Fruit fly (Drosophila melanogaster) whole organism, prepupa: ENCODE measurements around the gene Pp1-87B.

ENCODE experiments used
- CG10631 ChIP-seq: fragments of 200-800 bp; sonication (Bioruptor generic); optimal IDR thresholded peaks from 2 replicates; lab custom pipeline; 2016; ENCODE audit warnings: missing biosample characterization, missing genetic modification characterization
- CG11294 ChIP-seq: fragments of 200-800 bp; sonication (Bioruptor generic); IDR thresholded peaks from 2 replicates; pipeline ENCODE4 v1.3.6; 2022; ENCODE audit warnings: missing biosample characterization, missing genetic modification characterization
- CG11762 ChIP-seq: fragments of 200-800 bp; sonication (Bioruptor generic); optimal IDR thresholded peaks from 3 replicates; lab custom pipeline; 2016; ENCODE audit warnings: missing biosample characterization, missing genetic modification characterization; ENCODE audit not compliant: insufficient read depth
- CG11902 ChIP-seq: fragments of 200-800 bp; sonication (Bioruptor generic); optimal IDR thresholded peaks from 3 replicates; lab custom pipeline; 2016; ENCODE audit warnings: missing biosample characterization, missing genetic modification characterization
- CG1621 ChIP-seq: fragments of 200-800 bp; sonication (Bioruptor generic); optimal IDR thresholded peaks from 3 replicates; lab custom pipeline; 2018; ENCODE audit warnings: missing biosample characterization, mild to moderate bottlenecking, missing genetic modification characterization
- CG16779 ChIP-seq: fragments of 200-800 bp; sonication (Bioruptor generic); optimal IDR thresholded peaks from 3 replicates; lab custom pipeline; 2017; ENCODE audit warnings: missing biosample characterization, mild to moderate bottlenecking, missing genetic modification characterization
- CG3032 ChIP-seq: fragments of 200-800 bp; optimal IDR thresholded peaks from 2 replicates; lab custom pipeline; 2019; ENCODE audit warnings: missing biosample characterization, mild to moderate bottlenecking, missing genetic modification characterization, moderate library complexity
- CG31627 ChIP-seq: fragments of 200-800 bp; sonication (Bioruptor generic); optimal IDR thresholded peaks from 3 replicates; lab custom pipeline; 2016; ENCODE audit warnings: missing biosample characterization, missing genetic modification characterization
- CG32006 ChIP-seq: fragments of 200-800 bp; sonication (Bioruptor generic); optimal IDR thresholded peaks from 3 replicates; lab custom pipeline; 2017; ENCODE audit warnings: missing biosample characterization, mild to moderate bottlenecking, missing genetic modification characterization
- CG34406 ChIP-seq: fragments of 200-800 bp; sonication (Bioruptor generic); optimal IDR thresholded peaks from 3 replicates; lab custom pipeline; 2016; ENCODE audit warnings: missing biosample characterization, missing genetic modification characterization
- CG3919 ChIP-seq: fragments of 200-800 bp; sonication (Bioruptor generic); optimal IDR thresholded peaks from 3 replicates; lab custom pipeline; 2016; ENCODE audit warnings: missing biosample characterization, missing genetic modification characterization
- CG4318 ChIP-seq: fragments of 200-800 bp; sonication (Bioruptor generic); optimal IDR thresholded peaks from 3 replicates; lab custom pipeline; 2017; ENCODE audit warnings: missing biosample characterization, mild to moderate bottlenecking, missing genetic modification characterization
- CG6163 ChIP-seq: fragments of 200-800 bp; sonication (Bioruptor generic); IDR thresholded peaks from 3 replicates; pipeline ENCODE4 v1.3.6; 2022; ENCODE audit warnings: missing biosample characterization, missing genetic modification characterization
- CG6276 ChIP-seq: fragments of 200-800 bp; sonication (Bioruptor generic); optimal IDR thresholded peaks from 2 replicates; lab custom pipeline; 2017; ENCODE audit warnings: missing biosample characterization, mild to moderate bottlenecking, missing genetic modification characterization
- CG6792 ChIP-seq: fragments of 200-800 bp; sonication (Bioruptor generic); optimal IDR thresholded peaks from 3 replicates; lab custom pipeline; 2016; ENCODE audit warnings: missing biosample characterization, missing genetic modification characterization
- CG6808 ChIP-seq: fragments of 200-800 bp; sonication (Bioruptor generic); optimal IDR thresholded peaks from 3 replicates; lab custom pipeline; 2017; ENCODE audit warnings: missing biosample characterization, missing genetic modification characterization, mild to moderate bottlenecking, moderate library complexity, missing genetic modification reagents
- CG6854 ChIP-seq: fragments of 200-800 bp; sonication (Bioruptor generic); optimal IDR thresholded peaks from 2 replicates; lab custom pipeline; 2017; ENCODE audit warnings: missing biosample characterization, mild to moderate bottlenecking, missing genetic modification characterization
- CG7368 ChIP-seq: fragments of 200-800 bp; sonication (Bioruptor generic); optimal IDR thresholded peaks from 3 replicates; lab custom pipeline; 2016; ENCODE audit warnings: missing biosample characterization, missing genetic modification characterization
- CG8119 ChIP-seq: fragments of 200-800 bp; sonication (Bioruptor generic); IDR thresholded peaks from 3 replicates; pipeline ENCODE4 v1.3.6; 2022; ENCODE audit warnings: missing biosample characterization, missing genetic modification characterization
- CG8319 ChIP-seq: fragments of 200-800 bp; sonication (Bioruptor generic); optimal IDR thresholded peaks from 3 replicates; lab custom pipeline; 2016; ENCODE audit warnings: missing biosample characterization, missing genetic modification characterization
- CG8632 ChIP-seq: fragments of 200-800 bp; sonication (Bioruptor generic); optimal IDR thresholded peaks from 3 replicates; lab custom pipeline; 2016; ENCODE audit warnings: missing biosample characterization, missing genetic modification characterization
- CG9139 ChIP-seq: fragments of 200-800 bp; sonication (Bioruptor generic); optimal IDR thresholded peaks from 3 replicates; lab custom pipeline; 2017; ENCODE audit warnings: missing biosample characterization, mild to moderate bottlenecking, missing genetic modification characterization
- Eip75B ChIP-seq: fragments of 200-800 bp; sonication (Bioruptor generic); optimal IDR thresholded peaks from 3 replicates; lab custom pipeline; 2016; ENCODE audit warnings: missing biosample characterization, missing genetic modification characterization
- Eip78C ChIP-seq: fragments of 200-800 bp; sonication (Bioruptor generic); peaks from one replicate; lab custom pipeline; 2016; ENCODE audit warnings: missing biosample characterization, missing genetic modification characterization
- Eip93F ChIP-seq: fragments of 200-800 bp; sonication (Bioruptor generic); optimal IDR thresholded peaks from 2 replicates; lab custom pipeline; 2016; ENCODE audit warnings: missing biosample characterization, mild to moderate bottlenecking, missing genetic modification characterization
- Ets21C ChIP-seq: fragments of 200-800 bp; sonication (Bioruptor generic); optimal IDR thresholded peaks from 3 replicates; lab custom pipeline; 2016; ENCODE audit warnings: missing biosample characterization, missing genetic modification characterization
- Ets96B ChIP-seq: fragments of 200-800 bp; optimal IDR thresholded peaks from 2 replicates; lab custom pipeline; 2019; ENCODE audit warnings: missing biosample characterization, mild to moderate bottlenecking, missing genetic modification characterization, moderate library complexity
- Gug ChIP-seq: fragments of 200-800 bp; sonication (Bioruptor generic); IDR thresholded peaks from 2 replicates; pipeline ENCODE4 v1.3.6; 2022; ENCODE audit warnings: missing biosample characterization, missing genetic modification characterization
- Hr38 ChIP-seq: sonication (Bioruptor generic); optimal IDR thresholded peaks from 2 replicates; lab custom pipeline; 2016; ENCODE audit warnings: missing biosample characterization, missing genetic modification characterization
- Hr39 ChIP-seq: fragments of 200-800 bp; sonication (Bioruptor generic); optimal IDR thresholded peaks from 2 replicates; lab custom pipeline; 2016; ENCODE audit warnings: missing biosample characterization, missing genetic modification characterization
- Hr4 ChIP-seq: fragments of 200-800 bp; sonication (Bioruptor generic); optimal IDR thresholded peaks from 3 replicates; lab custom pipeline; 2016; ENCODE audit warnings: missing biosample characterization, missing genetic modification characterization
- Lpt ChIP-seq: fragments of 200-800 bp; sonication (Bioruptor generic); optimal IDR thresholded peaks from 3 replicates; lab custom pipeline; 2016; ENCODE audit warnings: missing biosample characterization, missing genetic modification characterization
- OdsH ChIP-seq: fragments of 200-800 bp; sonication (Bioruptor generic); optimal IDR thresholded peaks from 3 replicates; lab custom pipeline; 2016; ENCODE audit warnings: missing biosample characterization, missing genetic modification characterization
- Sox102F ChIP-seq: fragments of 200-800 bp; sonication (Bioruptor generic); optimal IDR thresholded peaks from 2 replicates; lab custom pipeline; 2016; ENCODE audit warnings: missing biosample characterization, mild to moderate bottlenecking, missing genetic modification characterization
- Sox14 ChIP-seq: fragments of 200-800 bp; sonication (Bioruptor generic); optimal IDR thresholded peaks from 3 replicates; lab custom pipeline; 2016; ENCODE audit warnings: missing biosample characterization, missing genetic modification characterization
- Sox15 ChIP-seq: fragments of 200-800 bp; sonication (Bioruptor generic); optimal IDR thresholded peaks from 3 replicates; lab custom pipeline; 2016; ENCODE audit warnings: missing biosample characterization, missing genetic modification characterization
- achi ChIP-seq: fragments of 200-800 bp; sonication (Bioruptor generic); optimal IDR thresholded peaks from 3 replicates; lab custom pipeline; 2016; ENCODE audit warnings: missing biosample characterization, missing genetic modification characterization
- dac ChIP-seq: fragments of 200-800 bp; sonication (Bioruptor generic); optimal IDR thresholded peaks from 2 replicates; lab custom pipeline; 2017; ENCODE audit warnings: missing biosample characterization, mild to moderate bottlenecking, missing genetic modification characterization
- dsx ChIP-seq: fragments of 200-800 bp; optimal IDR thresholded peaks from 3 replicates; lab custom pipeline; 2019; ENCODE audit warnings: missing biosample characterization, mild to moderate bottlenecking, missing genetic modification characterization, moderate library complexity; ENCODE audit not compliant: poor library complexity, severe bottlenecking
- eg ChIP-seq: fragments of 200-800 bp; sonication (Bioruptor generic); IDR thresholded peaks from 3 replicates; pipeline ENCODE4 v1.3.6; 2022; ENCODE audit warnings: missing biosample characterization, missing genetic modification characterization
- esn ChIP-seq: fragments of 200-800 bp; sonication (Bioruptor generic); optimal IDR thresholded peaks from 2 replicates; lab custom pipeline; 2016; ENCODE audit warnings: missing biosample characterization, mild to moderate bottlenecking, missing genetic modification characterization, moderate library complexity
- fd59A ChIP-seq: fragments of 200-800 bp; sonication (Bioruptor generic); optimal IDR thresholded peaks from 2 replicates; lab custom pipeline; 2017; ENCODE audit warnings: missing biosample characterization, mild to moderate bottlenecking, missing genetic modification characterization, missing genetic modification reagents
- lz ChIP-seq: fragments of 200-800 bp; sonication (Bioruptor generic); optimal IDR thresholded peaks from 3 replicates; lab custom pipeline; 2016; ENCODE audit warnings: missing biosample characterization, missing genetic modification characterization
- pdm3 ChIP-seq: fragments of 200-800 bp; sonication (Bioruptor generic); optimal IDR thresholded peaks from 3 replicates; lab custom pipeline; 2016; ENCODE audit warnings: missing biosample characterization, missing genetic modification characterization
- ss ChIP-seq, 2 experiments: fragments of 200-800 bp; sonication (Bioruptor generic); optimal IDR thresholded peaks; 2 replicates in 1 of 2; 3 replicates in 1 of 2; lab custom pipeline; 2017 to 2018; ENCODE audit warnings: mild to moderate bottlenecking in 2 of 2, missing biosample characterization in 2 of 2, missing genetic modification characterization in 2 of 2, moderate library complexity in 1 of 2
- topi ChIP-seq: fragments of 200-800 bp; sonication (Bioruptor generic); optimal IDR thresholded peaks from 3 replicates; lab custom pipeline; 2016; ENCODE audit warnings: missing biosample characterization, missing genetic modification characterization
- vri ChIP-seq: fragments of 200-800 bp; sonication (Bioruptor generic); optimal IDR thresholded peaks from 3 replicates; lab custom pipeline; 2016; ENCODE audit warnings: missing biosample characterization, mild to moderate bottlenecking, missing genetic modification characterization

The Pp1-87B gene

DNA sequence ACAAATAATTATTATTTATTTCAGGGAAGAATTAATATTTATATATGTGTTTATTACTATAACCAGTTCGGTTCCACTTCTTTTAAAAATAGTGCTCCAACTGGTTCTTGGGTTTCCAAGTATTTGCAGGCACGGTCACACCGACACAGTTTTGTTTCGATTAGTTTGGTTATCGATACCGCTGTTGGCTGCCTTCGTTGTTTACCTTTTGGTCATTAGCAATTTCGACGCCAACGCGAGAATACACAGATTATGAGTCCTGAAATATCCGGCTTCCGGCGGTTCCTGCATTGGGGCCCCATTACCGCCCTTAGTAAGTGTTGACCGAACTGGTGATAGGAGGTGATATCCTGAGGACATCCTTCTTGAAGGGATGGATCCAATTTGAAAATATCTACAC, 17.6 kb downstream of the Pp1-87B start, which contains the start of gene CG5196 (continued):
- peak in 1 of 2 experiments; percentile 38 for TF ChIP-seq ss (GFP tag; optimal IDR thresholded peaks at IDR 0.05; lab: Kevin White, UChicago)

DNA sequence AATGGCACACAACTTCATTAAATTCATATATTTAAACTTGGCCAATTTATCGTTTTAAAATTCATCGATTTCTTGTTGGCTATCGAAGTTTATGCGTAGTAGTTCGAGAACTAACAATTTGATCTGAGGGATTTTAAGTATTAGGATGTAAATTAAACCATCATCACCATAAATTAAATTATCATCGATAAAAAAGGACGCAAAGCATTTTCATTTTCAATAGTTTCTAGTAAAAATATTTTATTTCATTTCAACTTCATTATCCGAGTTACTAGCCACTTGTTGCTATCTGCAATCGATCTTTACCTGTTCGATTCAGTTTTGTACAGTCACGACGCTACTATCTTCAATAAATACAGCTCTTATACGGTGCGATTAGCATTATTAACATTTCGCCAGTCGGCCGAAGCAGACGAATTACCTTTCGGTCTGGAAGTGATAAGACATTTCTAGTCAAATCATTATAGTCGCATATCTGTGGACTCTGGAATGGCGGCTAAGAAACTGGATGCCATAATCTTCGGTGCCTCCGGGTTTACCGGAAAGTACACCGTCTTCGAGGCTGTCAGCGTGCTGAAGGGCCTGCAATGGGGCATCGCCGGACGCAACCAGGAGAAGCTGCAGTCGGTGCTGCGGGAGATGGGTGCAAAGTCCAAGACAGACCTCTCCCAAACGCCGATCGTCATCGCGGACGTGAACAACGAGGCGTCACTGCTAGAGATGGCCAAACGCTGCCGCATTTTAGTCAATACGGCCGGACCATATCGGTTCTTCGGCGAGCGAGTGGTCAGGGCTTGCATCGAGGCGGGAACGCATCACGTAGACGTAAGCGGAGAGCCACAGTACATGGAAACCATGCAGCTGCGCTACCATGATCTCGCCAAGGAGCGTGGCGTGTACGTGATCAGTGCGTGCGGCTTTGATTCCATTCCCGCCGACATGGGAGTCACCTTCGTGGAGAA, 19.2 kb downstream of the Pp1-87B start, which contains the start of gene CG5167:
Gene CG5167, plus strand, starts transcription at position 298 of the 962 bp plus-strand sequence.
- TF ChIP-seq CG6792 (GFP tag; lab: Kevin White, UChicago) (no peak), CG10631 (no peak), dsx (peak; percentile 2), CG6276 (peak; percentile 92), Ets21C (no peak), Eip93F (GFP tag; lab: Kevin White, UChicago) (peak; percentile 21), OdsH (GFP tag; lab: Kevin White, UChicago) (no peak), CG7368 (GFP tag; lab: Kevin White, UChicago) (no peak), eg (peak; percentile 70), Sox102F (GFP tag; lab: Kevin White, UChicago) (peak; percentile 46), CG6808 (GFP tag; lab: Kevin White, UChicago) (peak; percentile 76), CG9139 (GFP tag; lab: Kevin White, UChicago) (peak; percentile 87), Ets96B (tag; lab: Kevin White, UChicago) (peak; percentile 25), CG3032 (tag; lab: Kevin White, UChicago) (peak; percentile 7), CG11762 (peak; percentile 50), vri (GFP tag; lab: Kevin White, UChicago) (peak; percentile 16), esn (GFP tag; lab: Kevin White, UChicago) (peak; percentile 63), Eip75B (peak; percentile 46), CG1621 (tag; lab: Kevin White, UChicago) (peak; percentile 61), CG8119 (peak; percentile 59), Hr39 (GFP tag; lab: Kevin White, UChicago) (peak; percentile 28), Lpt (GFP tag; lab: Kevin White, UChicago) (peak; percentile 9), CG3919 (GFP tag; lab: Kevin White, UChicago) (peak; percentile 43), Eip78C (GFP tag; lab: Kevin White, UChicago) (peak; percentile 87), Gug (no peak; the same call in 1 of the 2 replicates), CG4318 (no peak), CG8632 (GFP tag; lab: Kevin White, UChicago) (peak; percentile 20), dac (GFP tag; lab: Kevin White, UChicago) (no peak), Hr4 (peak; percentile 1), ss (GFP tag; optimal IDR thresholded peaks at IDR 0.05; lab: Kevin White, UChicago) (peak; percentile 84 to 89), Sox15 (GFP tag; lab: Kevin White, UChicago) (no peak), CG11902 (GFP tag; lab: Kevin White, UChicago) (no peak), pdm3 (GFP tag; lab: Kevin White, UChicago) (no peak), Sox14 (GFP tag; lab: Kevin White, UChicago) (peak; percentile 19), CG32006 (no peak), CG6854 (GFP tag; lab: Kevin White, UChicago) (peak; percentile 59), CG6163 (GFP tag; lab: Robert Waterston, UW) (peak; percentile 15; the same call in 1 of the 3 replicates), topi (GFP tag; lab: Kevin White, UChicago) (peak; percentile 24), lz (GFP tag; lab: Kevin White, UChicago) (peak; percentile 58), CG8319 (no peak), CG34406 (GFP tag; lab: Kevin White, UChicago) (peak; percentile 36), CG31627 (GFP tag; lab: Kevin White, UChicago) (peak; percentile 26), Hr38 (no peak), achi (GFP tag; lab: Kevin White, UChicago) (peak; percentile 32), fd59A (GFP tag; lab: Kevin White, UChicago) (no peak), CG11294 (GFP tag; lab: Robert Waterston, UW) (no peak), CG16779 (tag; lab: Kevin White, UChicago) (peak; percentile 87)
